Worm (Caenorhabditis elegans) whole organism, late embryonic: ENCODE data around the gene tph-1.

Experiments used
- F13H6.1 ChIP-seq: sonication (generic microtip); optimal IDR thresholded peaks from 2 replicates; lab custom pipeline; 2016; ENCODE audit warnings: missing genetic modification characterization, missing compliant biosample characterization
- K09A11.1 ChIP-seq: sonication (generic microtip); optimal IDR thresholded peaks from 2 replicates; lab custom pipeline; 2017; ENCODE audit warnings: antibody characterized with exemption, mild to moderate bottlenecking, missing genetic modification characterization, missing compliant biosample characterization; ENCODE audit not compliant: insufficient read depth
- ahr-1 ChIP-seq: sonication (generic microtip); optimal IDR thresholded peaks from 2 replicates; lab custom pipeline; 2016; ENCODE audit warnings: missing genetic modification characterization, missing compliant biosample characterization
- ama-1 ChIP-seq: fragments of 150-350 bp; optimal IDR thresholded peaks from 2 replicates; lab custom pipeline; 2014
- ceh-14 ChIP-seq: sonication (generic microtip); optimal IDR thresholded peaks from 2 replicates; lab custom pipeline; 2016; ENCODE audit warnings: missing genotype, missing genetic modification characterization, missing compliant biosample characterization
- ceh-19 ChIP-seq: fragments of 200-800 bp; sonication (Bioruptor generic); optimal IDR thresholded peaks from 2 replicates; lab custom pipeline; 2018; ENCODE audit warnings: mild to moderate bottlenecking, missing genetic modification characterization, missing compliant biosample characterization
- ceh-2 ChIP-seq: sonication (generic microtip); optimal IDR thresholded peaks from 2 replicates; lab custom pipeline; 2016; ENCODE audit warnings: missing genotype, missing genetic modification characterization, missing compliant biosample characterization
- ceh-30 ChIP-seq: fragments of 150-350 bp; optimal IDR thresholded peaks from 2 replicates; lab custom pipeline; 2014; ENCODE audit warnings: missing biosample characterization, missing genetic modification characterization
- ceh-45 ChIP-seq: fragments of 200-800 bp; sonication (Bioruptor generic); IDR thresholded peaks from 2 replicates; pipeline ENCODE4 v1.3.6; 2022; ENCODE audit warnings: missing genetic modification reagents, missing genetic modification characterization, missing compliant biosample characterization
- ceh-48 ChIP-seq: sonication (generic microtip); optimal IDR thresholded peaks from 2 replicates; lab custom pipeline; 2016; ENCODE audit warnings: missing genetic modification characterization, inconsistent platforms, missing compliant biosample characterization
- ceh-6 ChIP-seq: fragments of 200-800 bp; sonication (Bioruptor generic); optimal IDR thresholded peaks from 2 replicates; lab custom pipeline; 2018; ENCODE audit warnings: mild to moderate bottlenecking, missing genetic modification characterization, missing compliant biosample characterization
- ceh-9 ChIP-seq: sonication (generic microtip); optimal IDR thresholded peaks from 2 replicates; lab custom pipeline; 2016; ENCODE audit warnings: mild to moderate bottlenecking, missing genetic modification characterization, inconsistent platforms, missing compliant biosample characterization
- che-1 ChIP-seq: sonication (generic microtip); optimal IDR thresholded peaks from 2 replicates; lab custom pipeline; 2016; ENCODE audit warnings: mild to moderate bottlenecking, missing genetic modification characterization, missing compliant biosample characterization
- ets-4 ChIP-seq: sonication (generic microtip); optimal IDR thresholded peaks from 2 replicates; lab custom pipeline; 2016; ENCODE audit warnings: missing genetic modification characterization, missing compliant biosample characterization
- fax-1 ChIP-seq: sonication (generic microtip); optimal IDR thresholded peaks from 2 replicates; lab custom pipeline; 2016; ENCODE audit warnings: missing genotype, missing genetic modification characterization, missing compliant biosample characterization
- fkh-6 ChIP-seq: sonication (generic microtip); optimal IDR thresholded peaks from 2 replicates; lab custom pipeline; 2016; ENCODE audit warnings: missing genetic modification characterization, missing compliant biosample characterization
- hlh-13 ChIP-seq: fragments of 200-800 bp; sonication (Bioruptor generic); optimal IDR thresholded peaks from 2 replicates; lab custom pipeline; 2018; ENCODE audit warnings: mild to moderate bottlenecking, missing genetic modification characterization, missing compliant biosample characterization
- hlh-6 ChIP-seq: sonication (generic microtip); optimal IDR thresholded peaks from 2 replicates; lab custom pipeline; 2016; ENCODE audit warnings: missing genotype, missing genetic modification characterization, missing compliant biosample characterization
- lim-6 ChIP-seq: sonication (generic microtip); optimal IDR thresholded peaks from 2 replicates; lab custom pipeline; 2016; ENCODE audit warnings: missing genetic modification characterization, missing compliant biosample characterization
- nhr-232 ChIP-seq: sonication (generic microtip); optimal IDR thresholded peaks from 2 replicates; lab custom pipeline; 2016; ENCODE audit warnings: missing genetic modification characterization, missing compliant biosample characterization
- odd-2 ChIP-seq: sonication (generic microtip); optimal IDR thresholded peaks from 2 replicates; lab custom pipeline; 2017; ENCODE audit warnings: antibody characterized with exemption, mild to moderate bottlenecking, missing genetic modification characterization, missing compliant biosample characterization
- pag-3 ChIP-seq: sonication (generic microtip); optimal IDR thresholded peaks from 2 replicates; lab custom pipeline; 2016; ENCODE audit warnings: missing compliant biosample characterization, missing genetic modification characterization, borderline replicate concordance
- pat-9 ChIP-seq: fragments of 200-800 bp; sonication (Bioruptor generic); optimal IDR thresholded peaks from 2 replicates; lab custom pipeline; 2018; ENCODE audit warnings: mild to moderate bottlenecking, missing genetic modification characterization, moderate library complexity, missing compliant biosample characterization
- pax-1 ChIP-seq: fragments of 150-350 bp; optimal IDR thresholded peaks from 2 replicates; lab custom pipeline; 2014; ENCODE audit warnings: missing biosample characterization, missing genetic modification characterization
- pha-2 ChIP-seq: sonication (generic microtip); optimal IDR thresholded peaks from 2 replicates; lab custom pipeline; 2017; ENCODE audit warnings: mild to moderate bottlenecking, missing genetic modification characterization, missing compliant biosample characterization
- pha-4 ChIP-seq: fragments of 150-350 bp; optimal IDR thresholded peaks from 2 replicates; lab custom pipeline; 2018; ENCODE audit warnings: missing biosample characterization, missing genetic modification reagents, missing genetic modification characterization
- pqm-1 ChIP-seq: sonication (generic microtip); optimal IDR thresholded peaks from 2 replicates; lab custom pipeline; 2016; ENCODE audit warnings: missing genetic modification characterization, missing compliant biosample characterization
- pros-1 ChIP-seq: fragments of 150-350 bp; optimal IDR thresholded peaks from 2 replicates; lab custom pipeline; 2014; ENCODE audit warnings: missing biosample characterization, missing genetic modification reagents, missing genetic modification characterization
- ref-2 ChIP-seq: sonication (generic microtip); optimal IDR thresholded peaks from 2 replicates; lab custom pipeline; 2016; ENCODE audit warnings: missing genetic modification characterization, missing compliant biosample characterization
- rnt-1 ChIP-seq: sonication (generic microtip); optimal IDR thresholded peaks from 2 replicates; lab custom pipeline; 2016; ENCODE audit warnings: missing genetic modification characterization, missing compliant biosample characterization
- sdc-2 ChIP-seq: sonication (generic microtip); optimal IDR thresholded peaks from 2 replicates; lab custom pipeline; 2016; ENCODE audit warnings: missing genotype, missing genetic modification characterization, missing compliant biosample characterization
- syd-9 ChIP-seq: sonication (generic microtip); optimal IDR thresholded peaks from 2 replicates; lab custom pipeline; 2016; ENCODE audit warnings: mild to moderate bottlenecking, missing genetic modification characterization, moderate library complexity, missing compliant biosample characterization
- ttx-3 ChIP-seq: sonication (generic microtip); optimal IDR thresholded peaks from 2 replicates; lab custom pipeline; 2016; ENCODE audit warnings: missing genetic modification reagents, missing genetic modification characterization, missing compliant biosample characterization
- unc-3 ChIP-seq, 2 experiments: fragments of 200-800 bp in 1 of 2; sonication (Bioruptor generic) in 1 of 2; sonication (generic microtip) in 1 of 2; conservative IDR thresholded peaks in 1 of 2; optimal IDR thresholded peaks in 1 of 2; 2 replicates each; pipeline versions ENCODE4 v1.3.6 to Lab custom; 2016 to 2022; ENCODE audit warnings: missing compliant biosample characterization in 2 of 2, missing genetic modification characterization in 2 of 2, missing genetic modification reagents in 1 of 2
- zip-5 ChIP-seq: sonication (generic microtip); optimal IDR thresholded peaks from 2 replicates; lab custom pipeline; 2016; ENCODE audit warnings: missing genetic modification characterization, missing compliant biosample characterization
- ztf-16 ChIP-seq: sonication (generic microtip); optimal IDR thresholded peaks from 2 replicates; lab custom pipeline; 2017; ENCODE audit warnings: missing genetic modification characterization, missing compliant biosample characterization

tph-1 gene

ce11 chrII:7544782-7545181 is 4.4 kb upstream of the tph-1 start:
- no peak for TF ChIP-seq pqm-1 (tag; lab: Kevin White, UChicago)
- TF ChIP-seq ceh-45 (GFP tag; lab: Robert Waterston, UW), result no peak
- TF ChIP-seq pax-1 (tag; lab: Kevin White, UChicago), result no peak
- TF ChIP-seq ttx-3 (tag; lab: Kevin White, UChicago), result no peak
- TF ChIP-seq unc-3 (GFP tag; conservative IDR thresholded peaks at IDR 0.05; lab: Robert Waterston, UW), result no peak
- no peak for TF ChIP-seq unc-3 (tag; optimal IDR thresholded peaks at IDR 0.05; lab: Kevin White, UChicago)
- TF ChIP-seq ceh-14 (tag; lab: Kevin White, UChicago), result no peak
- TF ChIP-seq odd-2 (tag; lab: Kevin White, UChicago), result no peak
- no peak for TF ChIP-seq che-1 (tag; lab: Kevin White, UChicago)

DNA sequence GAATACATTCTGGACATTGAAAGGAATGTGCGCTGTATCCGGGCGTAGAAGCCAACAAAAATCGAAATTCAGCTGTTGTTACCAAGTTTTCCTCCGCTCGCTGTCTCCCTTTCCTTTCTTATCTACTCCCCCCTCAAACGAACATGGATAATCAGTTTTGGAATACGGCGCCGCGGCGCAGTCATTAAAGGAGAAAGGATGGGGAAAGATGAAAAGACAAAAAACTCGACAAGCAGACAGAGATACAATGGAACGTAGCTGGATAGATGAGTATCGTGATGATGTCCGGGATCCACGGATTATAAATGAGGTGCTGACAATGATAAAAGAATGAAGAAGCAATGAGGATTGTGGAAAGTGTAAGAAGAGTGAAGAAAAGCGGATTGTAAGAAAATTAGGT is 3.8 kb upstream of the tph-1 start:
- no peak for TF ChIP-seq pha-2 (tag; lab: Kevin White, UChicago)
- TF ChIP-seq F13H6.1 (tag; lab: Kevin White, UChicago), result no peak
- no peak for TF ChIP-seq hlh-13 (GFP tag; lab: Kevin White, UChicago)
- TF ChIP-seq ets-4 (tag; lab: Kevin White, UChicago), result no peak
- TF ChIP-seq ceh-48, result no peak
- no peak for TF ChIP-seq lim-6 (tag; lab: Kevin White, UChicago)
- TF ChIP-seq ama-1 (lab: Kevin White, UChicago), result no peak
- TF ChIP-seq rnt-1 (tag; lab: Kevin White, UChicago), result no peak
- TF ChIP-seq sdc-2, result no peak
- TF ChIP-seq zip-5 (tag; lab: Kevin White, UChicago), result no peak
- TF ChIP-seq syd-9, result no peak
- TF ChIP-seq ref-2 (tag; lab: Kevin White, UChicago), result no peak
- TF ChIP-seq ceh-9 (tag; lab: Kevin White, UChicago), result no peak
- no peak for TF ChIP-seq hlh-6 (tag; lab: Kevin White, UChicago)
- TF ChIP-seq ceh-6 (GFP tag; lab: Kevin White, UChicago), result no peak
- TF ChIP-seq fax-1 (tag; lab: Kevin White, UChicago), result no peak
- no peak for TF ChIP-seq pqm-1 (tag; lab: Kevin White, UChicago)

ce11 chrII:7547269-7547668 is 1.9 kb upstream of the tph-1 start:
- no peak for TF ChIP-seq che-1 (tag; lab: Kevin White, UChicago)
- no peak for TF ChIP-seq pha-4
- TF ChIP-seq ahr-1 (tag; lab: Kevin White, UChicago), result no peak
- no peak for TF ChIP-seq pros-1 (tag; lab: Kevin White, UChicago)
- TF ChIP-seq ceh-2 (tag; lab: Kevin White, UChicago), result no peak
- no peak for TF ChIP-seq ceh-19
- TF ChIP-seq ceh-45 (GFP tag; lab: Robert Waterston, UW), result no peak
- TF ChIP-seq K09A11.1, result no peak
- TF ChIP-seq ztf-16 (tag; lab: Kevin White, UChicago), result no peak
- TF ChIP-seq ama-1 (lab: Kevin White, UChicago), result no peak
- no peak for TF ChIP-seq fkh-6
- TF ChIP-seq pat-9 (tag; lab: Kevin White, UChicago), result no peak

DNA sequence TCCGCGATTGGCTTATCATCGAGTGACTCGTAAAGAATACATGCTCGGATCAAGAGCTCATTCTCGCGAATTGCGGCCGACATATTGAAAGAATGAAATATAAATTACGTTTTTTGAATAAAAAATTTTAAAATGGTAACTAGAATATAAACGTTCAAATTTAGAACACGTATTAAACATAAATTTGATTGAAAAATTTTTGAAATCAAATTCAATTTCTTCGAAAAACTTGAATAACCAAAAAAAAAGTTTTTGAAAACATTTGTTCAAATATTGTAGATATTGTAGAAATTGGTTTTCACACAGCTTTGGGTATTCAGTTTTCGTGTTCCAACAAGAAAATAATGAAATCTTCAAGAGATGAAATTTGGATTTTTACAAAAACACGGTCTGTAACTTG is 1.1 kb upstream of the tph-1 start, which contains the start of gene fbxa-224:
fbxa-224 (minus strand) TSS at position 101 of the 400 bp plus-strand sequence.
- TF ChIP-seq pax-1 (tag; lab: Kevin White, UChicago), result no peak
- TF ChIP-seq, all 69 proteins: peak for 0

DNA sequence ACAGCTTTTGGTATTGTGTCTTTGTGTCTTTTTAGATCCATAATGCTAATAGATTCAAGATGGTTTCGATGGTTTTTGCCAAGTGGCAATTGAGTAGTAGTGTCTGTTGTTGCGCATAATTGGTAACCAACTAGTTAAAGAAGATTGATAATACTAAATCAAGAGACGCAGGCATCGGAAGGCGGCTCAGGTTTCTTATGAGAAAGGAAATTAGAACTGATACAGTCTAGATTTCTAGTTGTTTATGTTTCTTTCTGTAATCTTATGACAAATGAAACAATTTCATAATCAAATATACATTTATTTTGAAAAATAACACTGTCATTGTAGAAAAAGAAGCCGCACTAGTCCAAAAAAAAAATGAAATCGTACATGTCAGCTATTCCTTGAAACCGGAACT is 4.7 kb downstream of the tph-1 start, which contains the start of gene ZK1290.10:
ZK1290.10 (minus strand) TSS at position 101 of the 400 bp plus-strand sequence.
- TF ChIP-seq pag-3 (tag; lab: Kevin White, UChicago) (no peak), ceh-30 (tag; lab: Kevin White, UChicago) (no peak), nhr-232 (tag; lab: Kevin White, UChicago) (no peak), ref-2 (tag; lab: Kevin White, UChicago) (no peak)
